Worm (Caenorhabditis elegans): ENCODE measurements around the gene bet-2.

Gene bet-2

DNA sequence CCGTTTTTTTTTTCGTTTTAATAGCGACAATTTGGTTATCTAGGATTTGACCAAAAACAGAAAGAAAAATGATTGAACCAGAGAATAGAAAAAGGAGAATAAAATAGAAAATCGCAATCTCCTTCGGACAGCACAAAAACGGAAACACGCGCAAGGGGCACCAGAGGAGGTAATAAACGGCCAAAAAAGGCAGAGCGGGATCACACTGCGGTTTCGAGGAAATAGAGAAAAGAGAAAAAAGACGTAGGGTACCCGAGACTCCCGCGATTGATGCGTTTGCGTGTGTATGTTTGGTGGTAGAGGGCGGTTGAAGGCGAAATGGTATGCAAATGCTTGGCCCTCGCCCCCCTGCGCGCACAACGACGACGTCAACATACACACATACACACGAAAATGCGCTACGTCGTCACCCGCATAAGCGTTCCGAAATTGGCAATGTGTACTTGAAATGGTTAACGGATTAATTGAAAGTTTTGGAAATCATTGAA is 27.4 kb downstream of the bet-2 start:
- TF ChIP-seq him-1 (tag; optimal IDR thresholded peaks at IDR 0.05) = no peak
- TF ChIP-seq W03F9.2 (tag; optimal IDR thresholded peaks at IDR 0.05) = no peak
- no peak for TF ChIP-seq dao-5 (tag; optimal IDR thresholded peaks at IDR 0.05)

DNA sequence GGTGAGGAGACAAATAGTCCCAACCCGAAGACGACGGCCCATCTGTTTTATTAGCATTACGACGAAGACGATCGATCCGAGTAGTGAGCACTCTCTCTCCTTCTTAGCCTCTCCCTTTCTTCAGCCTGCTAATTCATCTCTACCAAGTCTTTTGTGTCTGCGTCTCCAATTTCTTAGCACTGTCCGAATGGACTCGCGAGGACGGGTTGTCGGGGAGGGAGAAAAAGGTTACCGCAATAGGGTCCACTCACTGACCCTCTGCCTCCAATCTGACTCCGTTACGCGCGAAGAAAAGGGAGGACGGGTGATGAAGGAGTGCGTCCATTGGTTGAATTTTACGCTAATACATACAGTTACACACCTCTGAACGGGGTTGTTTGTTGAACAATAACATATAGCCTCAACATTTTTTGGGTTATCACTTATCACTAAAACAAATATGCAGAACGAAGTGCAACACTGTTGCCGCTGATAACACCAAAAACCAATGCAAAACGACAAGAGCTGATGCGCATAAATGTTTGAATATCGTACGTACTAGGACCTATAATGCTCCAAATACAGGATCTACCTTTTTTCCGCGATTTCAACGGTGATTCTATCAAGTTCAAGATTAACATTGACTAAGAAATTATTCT is 28.6 kb downstream of the bet-2 start:
- TF ChIP-seq W03F9.2 (tag; optimal IDR thresholded peaks at IDR 0.05) (no peak), him-1 (tag; optimal IDR thresholded peaks at IDR 0.05) (peak; percentile 41), dao-5 (tag; optimal IDR thresholded peaks at IDR 0.05) (no peak)

DNA sequence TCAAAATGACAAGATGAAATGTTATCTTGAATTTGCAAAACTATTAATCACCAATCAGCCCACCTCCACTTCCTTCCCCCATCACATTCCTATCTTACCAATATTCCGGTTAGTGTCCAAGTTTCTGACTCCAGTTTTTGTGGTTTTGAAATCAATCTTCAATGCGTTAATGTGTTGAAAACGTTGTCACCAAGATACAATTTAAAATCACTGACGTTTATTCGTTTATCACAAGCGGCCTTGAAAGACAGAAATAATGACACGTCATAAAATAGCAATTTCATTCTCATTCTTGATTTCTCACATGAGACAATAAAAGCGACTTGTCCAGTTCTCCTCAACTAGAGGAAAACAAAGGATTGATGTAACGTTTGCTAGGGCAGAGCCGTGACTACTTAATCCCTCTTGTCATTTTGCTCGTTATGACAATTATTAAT is 30.7 kb downstream of the bet-2 start:
- TF ChIP-seq dao-5 (tag; optimal IDR thresholded peaks at IDR 0.05) (no peak), W03F9.2 (tag; optimal IDR thresholded peaks at IDR 0.05) (no peak), him-1 (tag; optimal IDR thresholded peaks at IDR 0.05) (no peak)

DNA sequence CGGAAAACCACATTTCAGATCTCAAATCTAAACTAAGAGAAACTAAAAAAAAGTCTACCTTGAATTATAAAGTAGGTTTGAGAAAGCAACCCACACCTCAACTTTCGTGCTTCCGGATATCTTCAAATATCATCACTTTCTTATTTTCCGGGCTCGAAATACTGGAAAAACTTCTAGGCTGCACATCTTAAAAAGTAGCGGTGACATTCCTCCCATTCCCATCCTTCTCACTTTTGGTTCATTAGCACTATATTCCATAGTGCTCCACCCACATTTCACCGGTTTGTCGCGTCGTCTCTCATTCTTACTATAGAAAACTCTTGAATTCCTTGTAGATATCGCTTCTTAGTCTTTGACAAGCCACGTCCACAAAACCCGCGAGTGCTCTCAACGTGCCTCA is 35.3 kb downstream of the bet-2 start, which contains the start of gene flp-19:
Gene flp-19, plus strand, starts transcription at position 301 of the 400 bp plus-strand sequence.
- TF ChIP-seq him-1 (tag; optimal IDR thresholded peaks at IDR 0.05) (no peak), dao-5 (tag; optimal IDR thresholded peaks at IDR 0.05) (no peak), W03F9.2 (tag; optimal IDR thresholded peaks at IDR 0.05) (no peak)

DNA sequence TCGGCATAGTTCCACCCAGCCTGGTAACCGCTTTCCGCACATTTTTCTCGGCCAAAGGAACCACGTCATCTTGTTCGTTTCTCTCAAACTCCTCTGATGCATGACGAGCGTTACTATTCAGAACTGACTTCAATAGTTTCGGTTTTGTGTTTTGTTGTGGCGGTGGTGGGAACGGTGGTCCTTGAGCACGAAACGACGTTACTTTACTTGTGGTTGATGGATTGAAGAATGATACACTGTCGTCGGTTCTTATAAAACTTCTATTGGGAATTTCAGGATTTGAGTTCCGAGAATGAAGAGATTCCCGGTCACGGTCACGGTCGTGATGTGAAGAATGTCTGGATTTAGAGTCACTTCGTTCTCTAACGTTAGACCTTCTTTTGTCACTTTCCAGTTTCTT is 40.8 kb downstream of the bet-2 start:
- TF ChIP-seq him-1 (tag; optimal IDR thresholded peaks at IDR 0.05) (no peak), dao-5 (tag; optimal IDR thresholded peaks at IDR 0.05) (no peak), W03F9.2 (tag; optimal IDR thresholded peaks at IDR 0.05) (no peak)

DNA sequence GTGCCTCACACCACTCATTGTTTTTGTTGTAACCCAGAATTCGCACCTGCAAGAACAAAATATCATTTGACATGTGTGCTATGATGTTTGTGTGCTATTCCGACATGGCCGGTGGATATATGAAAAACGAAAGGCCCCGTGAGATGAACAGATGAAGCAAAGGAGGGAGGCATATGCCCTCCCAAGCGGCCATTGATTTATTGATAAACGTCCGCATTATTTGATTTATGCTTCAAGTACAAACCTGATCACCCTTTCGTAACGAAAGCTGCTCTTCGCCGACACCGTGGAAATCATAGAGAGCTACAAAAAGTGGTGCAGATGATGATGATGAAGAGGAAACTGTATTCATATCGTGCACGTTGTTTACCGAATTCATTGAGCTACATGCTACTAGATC is 43.3 kb downstream of the bet-2 start:
- no peak for TF ChIP-seq dao-5 (tag; optimal IDR thresholded peaks at IDR 0.05)
- TF ChIP-seq him-1 (tag; optimal IDR thresholded peaks at IDR 0.05) = no peak
- no peak for TF ChIP-seq W03F9.2 (tag; optimal IDR thresholded peaks at IDR 0.05)

DNA sequence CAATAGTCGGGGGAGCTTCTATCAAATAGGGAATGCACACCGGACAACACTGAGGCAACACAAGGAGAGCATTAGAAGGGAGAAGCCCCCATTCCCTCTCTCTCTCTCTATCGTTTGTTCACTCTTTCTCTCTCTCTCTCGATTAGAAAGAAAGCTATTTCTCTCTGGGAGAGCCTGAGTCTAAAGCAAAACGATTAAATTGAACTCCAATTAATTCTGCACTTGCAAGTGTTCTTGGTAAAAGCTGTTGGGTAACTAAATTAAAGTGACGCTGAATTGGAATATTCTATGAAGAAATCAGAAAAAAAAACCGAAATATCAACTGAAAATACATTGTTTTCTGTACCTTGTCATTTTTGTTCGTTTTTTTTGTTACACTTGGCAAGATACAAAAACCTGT is 47.0 kb downstream of the bet-2 start:
- TF ChIP-seq him-1 (tag; optimal IDR thresholded peaks at IDR 0.05) = no peak
- TF ChIP-seq dao-5 (tag; optimal IDR thresholded peaks at IDR 0.05) = no peak
- TF ChIP-seq W03F9.2 (tag; optimal IDR thresholded peaks at IDR 0.05) = no peak

DNA sequence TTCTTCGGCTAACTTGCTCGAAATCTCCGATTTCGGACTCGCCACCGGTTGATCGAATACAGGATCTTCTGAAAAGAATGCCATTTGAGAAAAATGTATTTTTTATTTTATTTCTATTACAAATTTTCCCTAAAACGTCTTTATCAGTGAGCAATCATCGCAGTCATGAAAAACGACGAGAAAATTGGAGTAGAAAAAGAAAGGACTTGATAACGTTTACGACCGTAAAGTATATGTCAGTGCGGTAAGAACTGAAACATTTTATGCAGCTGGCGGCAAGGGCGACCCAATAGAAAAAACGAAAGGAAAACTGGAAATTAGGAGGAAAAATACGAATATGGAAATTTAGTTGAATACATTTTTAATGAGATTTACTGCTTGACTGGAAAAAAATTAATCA is 48.7 kb downstream of the bet-2 start:
- TF ChIP-seq W03F9.2 (tag; optimal IDR thresholded peaks at IDR 0.05) (no peak), dao-5 (tag; optimal IDR thresholded peaks at IDR 0.05) (no peak), him-1 (tag; optimal IDR thresholded peaks at IDR 0.05) (no peak)

DNA sequence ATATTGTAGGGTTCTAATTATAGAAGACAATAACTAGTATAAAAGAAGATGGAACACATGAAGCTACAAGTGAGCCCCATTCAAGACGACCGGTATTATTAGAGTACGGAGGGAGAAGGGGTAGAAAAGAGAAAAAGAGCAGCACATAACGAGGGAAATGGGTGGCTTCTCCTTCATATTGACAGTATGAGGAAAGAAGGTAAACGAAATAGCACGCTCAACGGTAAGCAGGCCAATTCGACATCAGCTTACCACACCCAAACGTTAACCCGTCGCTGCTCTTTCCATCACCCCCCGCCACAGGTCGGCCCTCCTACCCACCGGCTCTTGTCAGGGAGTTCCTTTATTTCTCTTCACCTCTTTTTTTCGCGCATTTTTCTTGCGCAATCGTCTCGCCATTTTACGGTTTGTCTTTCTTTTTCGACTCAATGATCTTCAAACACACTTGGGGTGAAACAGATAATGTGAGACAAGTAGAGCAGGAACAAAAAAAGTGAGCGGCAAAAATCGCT is 49.6 kb downstream of the bet-2 start:
- TF ChIP-seq him-1 (tag; optimal IDR thresholded peaks at IDR 0.05) = no peak
- no peak for TF ChIP-seq dao-5 (tag; optimal IDR thresholded peaks at IDR 0.05)
- TF ChIP-seq W03F9.2 (tag; optimal IDR thresholded peaks at IDR 0.05) = no peak

DNA sequence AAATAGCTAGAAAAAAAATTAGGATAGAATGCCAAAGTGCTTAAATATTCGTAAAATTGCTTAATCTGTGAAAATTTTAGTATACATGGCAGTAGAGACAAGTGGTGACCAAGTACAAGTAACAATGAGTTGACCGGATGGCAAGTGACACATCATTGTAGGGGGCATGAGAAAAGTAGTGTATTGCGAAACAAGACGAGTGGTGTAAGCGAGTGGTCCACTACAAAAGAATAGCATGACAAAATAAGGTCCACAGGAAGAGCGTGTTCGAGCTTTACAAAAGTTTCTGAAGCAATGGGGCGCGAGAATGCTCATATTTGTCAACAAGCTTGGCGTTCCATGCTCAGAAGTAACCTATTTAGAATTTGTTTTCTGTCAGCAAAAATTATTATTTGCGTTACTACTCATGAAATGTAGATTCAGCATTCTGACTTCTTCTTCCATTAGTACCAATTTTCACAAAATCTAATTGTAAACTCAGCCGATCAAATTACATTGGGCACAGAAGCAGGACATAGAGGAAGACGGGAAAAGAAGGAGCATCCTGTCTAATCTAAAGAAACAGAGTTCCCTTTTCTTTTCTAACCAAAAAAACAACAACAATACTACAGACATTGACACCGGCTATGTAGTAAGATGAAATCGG is 50.6 kb downstream of the bet-2 start:
- no peak for TF ChIP-seq W03F9.2 (tag; optimal IDR thresholded peaks at IDR 0.05)
- TF ChIP-seq dao-5 (tag; optimal IDR thresholded peaks at IDR 0.05) = no peak
- TF ChIP-seq him-1 (tag; optimal IDR thresholded peaks at IDR 0.05) = no peak

DNA sequence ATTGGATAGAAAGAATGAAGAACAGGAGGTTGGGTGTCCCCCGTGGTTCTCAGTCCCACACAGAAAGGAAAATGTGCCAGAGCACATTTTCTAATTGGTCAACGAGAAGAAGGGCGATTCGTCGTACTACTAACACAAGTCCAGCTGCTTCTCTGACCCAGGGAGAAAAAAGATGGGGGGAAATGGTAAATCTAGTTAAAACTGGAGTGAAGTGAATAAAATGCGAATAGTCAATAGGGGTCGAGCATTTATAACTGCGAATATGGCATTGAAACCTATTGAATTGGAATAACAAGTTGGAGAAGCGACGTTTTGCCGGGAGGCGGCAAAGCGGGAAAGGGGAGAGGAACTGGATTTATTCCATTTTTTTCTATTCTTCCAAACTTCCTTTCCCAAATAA is 53.5 kb downstream of the bet-2 start:
- TF ChIP-seq him-1 (tag; optimal IDR thresholded peaks at IDR 0.05) = no peak
- no peak for TF ChIP-seq W03F9.2 (tag; optimal IDR thresholded peaks at IDR 0.05)
- TF ChIP-seq dao-5 (tag; optimal IDR thresholded peaks at IDR 0.05) = no peak

DNA sequence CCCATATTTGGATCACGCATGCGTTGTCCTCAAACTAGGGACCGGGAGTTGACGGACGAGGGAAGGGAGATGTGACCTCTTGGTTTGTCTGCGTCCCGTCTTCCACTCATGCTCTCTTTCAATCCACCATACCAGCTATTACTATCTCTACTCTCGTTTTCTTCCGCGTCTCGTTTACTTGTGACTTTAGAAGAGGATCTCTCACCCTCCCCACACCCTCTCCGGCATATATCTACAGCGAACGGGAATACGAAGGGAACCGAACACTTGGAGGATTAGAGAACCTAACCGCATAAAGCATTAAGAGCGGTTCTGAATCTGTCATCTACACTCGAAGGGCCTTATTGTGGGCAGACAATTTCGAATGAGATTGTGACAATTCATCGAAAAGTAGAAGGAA is 54.0 kb downstream of the bet-2 start:
- TF ChIP-seq him-1 (tag; optimal IDR thresholded peaks at IDR 0.05) = no peak
- no peak for TF ChIP-seq dao-5 (tag; optimal IDR thresholded peaks at IDR 0.05)
- no peak for TF ChIP-seq W03F9.2 (tag; optimal IDR thresholded peaks at IDR 0.05)

DNA sequence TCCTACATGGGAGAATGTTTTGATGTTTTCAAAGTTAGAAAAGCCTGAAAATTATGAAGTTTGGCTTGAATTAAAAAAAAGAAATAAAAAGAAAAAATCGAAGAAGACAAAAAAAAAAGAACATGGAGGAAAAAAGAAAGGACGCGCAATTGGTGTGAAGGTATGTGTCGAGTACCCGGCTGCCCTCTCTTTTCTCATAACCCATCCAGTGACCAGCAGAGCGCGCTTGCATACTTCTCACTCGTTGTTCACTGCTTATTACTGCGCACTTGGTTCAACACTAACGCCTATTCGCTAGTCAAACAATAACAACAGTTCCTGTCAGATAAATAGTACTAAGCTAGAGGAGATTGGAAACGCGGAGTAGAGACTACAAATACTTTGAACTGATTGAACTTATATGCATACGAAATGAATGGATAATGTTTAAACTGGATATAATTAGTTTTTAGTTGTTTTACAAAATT is 55.1 kb downstream of the bet-2 start, which contains the start of gene abl-1:
Gene abl-1, minus strand, starts transcription at position 51 of the 467 bp plus-strand sequence.
- no peak for TF ChIP-seq dao-5 (tag; optimal IDR thresholded peaks at IDR 0.05)
- TF ChIP-seq W03F9.2 (tag; optimal IDR thresholded peaks at IDR 0.05) = no peak
- TF ChIP-seq him-1 (tag; optimal IDR thresholded peaks at IDR 0.05) = no peak

Data from whole organism, L4/young adult.